Worm (Caenorhabditis elegans) whole organism, young adult: ENCODE measurements around the gene luc-7L3.

Experiments
- C06A6.2 ChIP-seq: fragments of 200-800 bp; sonication (Bioruptor generic); conservative IDR thresholded peaks from 2 replicates; pipeline ENCODE4 v1.3.6; 2022; ENCODE audit warnings: missing genetic modification characterization, missing compliant biosample characterization
- C17E4.6 ChIP-seq: fragments of 200-800 bp; sonication (Bioruptor generic); IDR thresholded peaks from 2 replicates; pipeline ENCODE4 v1.3.6; 2022; ENCODE audit warnings: missing genetic modification reagents, missing genetic modification characterization, missing compliant biosample characterization
- D2030.7 ChIP-seq: fragments of 200-800 bp; sonication (Bioruptor generic); IDR thresholded peaks from 2 replicates; pipeline ENCODE4 v1.3.6; 2022; ENCODE audit warnings: missing genetic modification reagents, missing genetic modification characterization, missing compliant biosample characterization
- F22D6.2 ChIP-seq: sonication (generic microtip); optimal IDR thresholded peaks from 2 replicates; lab custom pipeline; 2016; ENCODE audit warnings: mild to moderate bottlenecking, missing genetic modification characterization, missing compliant biosample characterization
- F37B4.10 ChIP-seq: fragments of 200-800 bp; sonication (Bioruptor generic); IDR thresholded peaks from 2 replicates; pipeline ENCODE4 v1.3.6; 2022; ENCODE audit warnings: missing genetic modification characterization, missing compliant biosample characterization
- F52B5.7 ChIP-seq: sonication (generic microtip); optimal IDR thresholded peaks from 2 replicates; lab custom pipeline; 2016; ENCODE audit warnings: mild to moderate bottlenecking, missing genetic modification characterization, missing compliant biosample characterization
- Y56A3A.18 ChIP-seq: fragments of 200-800 bp; sonication (Bioruptor generic); IDR thresholded peaks from 2 replicates; pipeline ENCODE4 v1.3.6; 2022; ENCODE audit warnings: missing genetic modification reagents, missing genetic modification characterization, missing compliant biosample characterization
- attf-3 ChIP-seq: fragments of 200-800 bp; sonication (Bioruptor generic); conservative IDR thresholded peaks from 2 replicates; pipeline ENCODE4 v1.3.6; 2022; ENCODE audit warnings: missing genetic modification reagents, missing genetic modification characterization, missing compliant biosample characterization
- bed-1 ChIP-seq: fragments of 200-800 bp; sonication (Bioruptor generic); IDR thresholded peaks from 2 replicates; pipeline ENCODE4 v1.3.6; 2022; ENCODE audit warnings: missing genetic modification reagents, missing genetic modification characterization, missing compliant biosample characterization
- ccch-3 ChIP-seq: fragments of 200-800 bp; sonication (Bioruptor generic); optimal IDR thresholded peaks from 2 replicates; lab custom pipeline; 2018; ENCODE audit warnings: mild to moderate bottlenecking, missing genetic modification characterization, missing compliant biosample characterization
- ceh-100 ChIP-seq: fragments of 200-800 bp; sonication (Bioruptor generic); IDR thresholded peaks from 2 replicates; pipeline ENCODE4 v1.3.6; 2022; ENCODE audit warnings: missing genetic modification reagents, missing genetic modification characterization, missing compliant biosample characterization
- ceh-27 ChIP-seq: fragments of 200-800 bp; sonication (Bioruptor generic); optimal IDR thresholded peaks from 2 replicates; lab custom pipeline; 2018; ENCODE audit warnings: mild to moderate bottlenecking, missing genetic modification characterization, moderate library complexity, missing compliant biosample characterization
- ceh-79 ChIP-seq: sonication (generic microtip); optimal IDR thresholded peaks from 2 replicates; lab custom pipeline; 2017; ENCODE audit warnings: mild to moderate bottlenecking, missing genetic modification characterization, missing compliant biosample characterization
- dpff-1 ChIP-seq: sonication (generic microtip); optimal IDR thresholded peaks from 2 replicates; lab custom pipeline; 2017; ENCODE audit warnings: mild to moderate bottlenecking, missing genetic modification characterization, missing compliant biosample characterization
- egl-18 ChIP-seq: fragments of 200-800 bp; sonication (Bioruptor generic); IDR thresholded peaks from 2 replicates; pipeline ENCODE4 v1.3.6; 2022; ENCODE audit warnings: missing genetic modification reagents, missing genetic modification characterization, missing compliant biosample characterization
- egrh-3 ChIP-seq: fragments of 200-800 bp; sonication (Bioruptor generic); IDR thresholded peaks from 2 replicates; pipeline ENCODE4 v1.3.6; 2022; ENCODE audit warnings: missing genetic modification reagents, missing genetic modification characterization, missing compliant biosample characterization
- fkh-3 ChIP-seq: sonication (generic microtip); optimal IDR thresholded peaks from 2 replicates; lab custom pipeline; 2016; ENCODE audit warnings: mild to moderate bottlenecking, missing genetic modification characterization, missing compliant biosample characterization
- hmg-1.2 ChIP-seq: fragments of 200-800 bp; sonication (Bioruptor generic); IDR thresholded peaks from 2 replicates; pipeline ENCODE4 v1.3.6; 2022; ENCODE audit warnings: missing genetic modification reagents, missing genetic modification characterization, missing compliant biosample characterization
- let-526 ChIP-seq: fragments of 200-800 bp; sonication (Bioruptor generic); IDR thresholded peaks from 2 replicates; pipeline ENCODE4 v1.3.6; 2022; ENCODE audit warnings: missing genetic modification reagents, missing genetic modification characterization, missing compliant biosample characterization
- lin-40 ChIP-seq: sonication (generic microtip); optimal IDR thresholded peaks from 2 replicates; lab custom pipeline; 2016; ENCODE audit warnings: missing genetic modification characterization, mild to moderate bottlenecking, missing compliant biosample characterization, missing genotype, missing genetic modification reagents
- madf-3 ChIP-seq: fragments of 200-800 bp; sonication (Bioruptor generic); IDR thresholded peaks from 2 replicates; pipeline ENCODE4 v1.3.6; 2022; ENCODE audit warnings: missing genetic modification reagents, missing genetic modification characterization, missing compliant biosample characterization
- madf-8 ChIP-seq: fragments of 200-800 bp; sonication (Bioruptor generic); conservative IDR thresholded peaks from 2 replicates; pipeline ENCODE4 v1.3.6; 2022; ENCODE audit warnings: missing genetic modification reagents, missing genetic modification characterization, missing compliant biosample characterization
- mcd-1 ChIP-seq: fragments of 200-800 bp; sonication (Bioruptor generic); IDR thresholded peaks from 2 replicates; pipeline ENCODE4 v1.3.6; 2022; ENCODE audit warnings: missing genetic modification reagents, missing genetic modification characterization, missing compliant biosample characterization
- mxl-1 ChIP-seq: sonication (generic microtip); optimal IDR thresholded peaks from 2 replicates; lab custom pipeline; 2016; ENCODE audit warnings: missing genetic modification characterization, missing compliant biosample characterization
- nhr-80 ChIP-seq: sonication (generic microtip); optimal IDR thresholded peaks from 2 replicates; lab custom pipeline; 2016; ENCODE audit warnings: missing genetic modification characterization, missing compliant biosample characterization
- nhr-90 ChIP-seq: sonication (generic microtip); optimal IDR thresholded peaks from 2 replicates; lab custom pipeline; 2016; ENCODE audit warnings: missing genotype, mild to moderate bottlenecking, missing genetic modification characterization, missing compliant biosample characterization
- snpc-1.1 ChIP-seq: sonication (generic microtip); optimal IDR thresholded peaks from 2 replicates; lab custom pipeline; 2017; ENCODE audit warnings: missing genetic modification characterization, mild to moderate bottlenecking, missing compliant biosample characterization, antibody characterized with exemption, moderate library complexity, missing genotype, missing genetic modification reagents; ENCODE audit not compliant: insufficient read depth
- sptf-2 ChIP-seq: fragments of 200-800 bp; sonication (Bioruptor generic); optimal IDR thresholded peaks from 2 replicates; lab custom pipeline; 2018; ENCODE audit warnings: mild to moderate bottlenecking, missing genetic modification characterization, missing compliant biosample characterization
- tbx-9 ChIP-seq: sonication (generic microtip); optimal IDR thresholded peaks from 2 replicates; lab custom pipeline; 2016; ENCODE audit warnings: borderline replicate concordance, missing genetic modification characterization, inconsistent platforms, missing compliant biosample characterization
- unc-62 ChIP-seq: fragments of 150-350 bp; optimal IDR thresholded peaks from 2 replicates; lab custom pipeline; 2014; ENCODE audit warnings: missing biosample characterization, missing genetic modification reagents, missing genetic modification characterization
- zfh-2 ChIP-seq: fragments of 200-800 bp; sonication (Bioruptor generic); conservative IDR thresholded peaks from 2 replicates; pipeline ENCODE4 v1.3.6; 2022; ENCODE audit warnings: missing genetic modification reagents, missing genetic modification characterization, missing compliant biosample characterization
- ztf-22 ChIP-seq: fragments of 200-800 bp; sonication (Bioruptor generic); optimal IDR thresholded peaks from 2 replicates; lab custom pipeline; 2018; ENCODE audit warnings: mild to moderate bottlenecking, missing genetic modification characterization, moderate library complexity, missing compliant biosample characterization
- ztf-25 ChIP-seq: fragments of 200-800 bp; sonication (Bioruptor generic); IDR thresholded peaks from 2 replicates; pipeline ENCODE4 v1.3.6; 2022; ENCODE audit warnings: missing genetic modification reagents, missing genetic modification characterization, missing compliant biosample characterization
- ztf-28 ChIP-seq: fragments of 200-800 bp; sonication (Bioruptor generic); IDR thresholded peaks from 2 replicates; pipeline ENCODE4 v1.3.6; 2022; ENCODE audit warnings: missing genetic modification reagents, missing genetic modification characterization, missing compliant biosample characterization
- ztf-3 ChIP-seq: fragments of 200-800 bp; sonication (Bioruptor generic); optimal IDR thresholded peaks from 2 replicates; lab custom pipeline; 2018; ENCODE audit warnings: mild to moderate bottlenecking, missing genetic modification characterization, missing compliant biosample characterization

The luc-7L3 gene

ce11 chrII:111267-111666 lies 13.4 kb upstream of the luc-7L3 start, which contains the start of gene C50D2.1:
Gene C50D2.1, plus strand, starts transcription at chrII:111567.
- TF ChIP-seq tbx-9 (tag; lab: Kevin White, UChicago) (no peak), ztf-22 (GFP tag; lab: Kevin White, UChicago) (no peak), ccch-3 (GFP tag; lab: Kevin White, UChicago) (no peak), egrh-3 (GFP tag; lab: Robert Waterston, UW) (no peak), madf-3 (GFP tag; lab: Robert Waterston, UW) (no peak), F22D6.2 (tag; lab: Kevin White, UChicago) (no peak), unc-62 (GFP tag; lab: Kevin White, UChicago) (no peak), let-526 (no peak), zfh-2 (GFP tag; lab: Robert Waterston, UW) (no peak), bed-1 (GFP tag; lab: Robert Waterston, UW) (no peak), F37B4.10 (GFP tag; lab: Robert Waterston, UW) (no peak), ceh-27 (GFP tag; lab: Kevin White, UChicago) (no peak), mcd-1 (GFP tag; lab: Robert Waterston, UW) (no peak), snpc-1.1 (tag; lab: Kevin White, UChicago) (no peak), madf-8 (GFP tag; lab: Robert Waterston, UW) (no peak), Y56A3A.18 (no peak)

ce11 chrII:108865-109264 lies 11.0 kb upstream of the luc-7L3 start, which contains the start of gene C50D2.2:
Gene C50D2.2, plus strand, starts transcription at chrII:109165.
- TF ChIP-seq attf-3 (GFP tag; lab: Robert Waterston, UW) (no peak), D2030.7 (GFP tag; lab: Robert Waterston, UW) (no peak), hmg-1.2 (GFP tag; lab: Robert Waterston, UW) (no peak), mxl-1 (tag; lab: Kevin White, UChicago) (no peak), C17E4.6 (no peak), ceh-100 (GFP tag; lab: Robert Waterston, UW) (no peak), ztf-25 (GFP tag; lab: Robert Waterston, UW) (no peak)

- no peak for TF ChIP-seq dpff-1
- no peak for TF ChIP-seq C06A6.2 (GFP tag; lab: Robert Waterston, UW)
- no peak for TF ChIP-seq ztf-3
- no peak for TF ChIP-seq madf-8 (GFP tag; lab: Robert Waterston, UW)
- no peak for TF ChIP-seq egl-18
- no peak for TF ChIP-seq F37B4.10 (GFP tag; lab: Robert Waterston, UW)
- TF ChIP-seq fkh-3 (tag; lab: Kevin White, UChicago), result no peak
- no peak for TF ChIP-seq lin-40 (tag; lab: Kevin White, UChicago)
- TF ChIP-seq nhr-90 (tag; lab: Kevin White, UChicago), result no peak
- TF ChIP-seq, all 124 proteins: peak for 0
These were observed 9.9 kb upstream of the luc-7L3 start for ce11 chrII:107703-108102.

- no peak for TF ChIP-seq sptf-2 (GFP tag; lab: Kevin White, UChicago)
- no peak for TF ChIP-seq nhr-80 (tag; lab: Kevin White, UChicago)
- TF ChIP-seq ceh-27 (GFP tag; lab: Kevin White, UChicago), result no peak
- no peak for TF ChIP-seq ztf-28 (GFP tag; lab: Robert Waterston, UW)
- no peak for TF ChIP-seq F52B5.7 (tag; lab: Kevin White, UChicago)
- TF ChIP-seq ceh-79 (tag; lab: Kevin White, UChicago), result no peak
These were observed 8.1 kb upstream of the luc-7L3 start, which contains the start of gene txt-1 for ce11 chrII:105889-106288. Gene txt-1, plus strand, starts transcription at chrII:106189.
